Fruit fly (Drosophila melanogaster): ENCODE measurements around the gene SmB.
A peak's percentile ranks its signal among the peaks of the same experiment; 100 is the strongest.

SmB gene

DNA sequence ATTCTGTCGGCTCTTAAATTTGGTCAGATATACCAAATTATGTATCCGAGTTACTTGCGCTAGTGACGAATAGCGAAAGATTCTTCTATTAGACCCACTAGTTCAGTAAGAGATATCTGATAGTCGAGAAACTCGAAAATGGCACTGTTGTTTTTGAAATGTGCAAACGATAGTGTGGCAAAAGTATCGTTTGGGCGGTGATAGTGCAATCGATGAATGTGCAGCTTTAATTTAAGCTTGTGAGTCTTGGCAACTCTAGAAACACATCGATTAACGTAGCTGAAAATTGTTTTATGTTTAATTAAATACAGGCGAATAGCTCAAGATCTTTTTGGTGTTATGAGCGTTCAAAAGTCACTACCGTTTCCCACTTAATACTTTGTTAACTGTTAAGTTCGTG lies 10.9 kb upstream of the SmB start, which contains the start of gene STUB1:
Gene STUB1, plus strand, starts transcription at position 232 of the 400 bp plus-strand sequence.
- TF ChIP-seq Hr83 (GFP tag; optimal IDR thresholded peaks at IDR 0.05; ENCODE audit: poor library complexity, severe bottlenecking): peak; percentile 59
- no peak for TF ChIP-seq h (GFP tag; optimal IDR thresholded peaks at IDR 0.05)
- no peak for TF ChIP-seq dmrt93B (GFP tag; optimal IDR thresholded peaks at IDR 0.05)
- no peak for TF ChIP-seq psq (GFP tag; optimal IDR thresholded peaks at IDR 0.05)
- TF ChIP-seq rgr (GFP tag; optimal IDR thresholded peaks at IDR 0.05): no peak
- TF ChIP-seq Myc (optimal IDR thresholded peaks at IDR 0.05): no peak
- TF ChIP-seq Hnf4 (GFP tag; optimal IDR thresholded peaks at IDR 0.05): peak; percentile 70
- TF ChIP-seq woc (GFP tag; optimal IDR thresholded peaks at IDR 0.05): peak; percentile 17
- peak; percentile 55 for TF ChIP-seq Jra (GFP tag; optimal IDR thresholded peaks at IDR 0.05)
- TF ChIP-seq sage (GFP tag; optimal IDR thresholded peaks at IDR 0.05): no peak

DNA sequence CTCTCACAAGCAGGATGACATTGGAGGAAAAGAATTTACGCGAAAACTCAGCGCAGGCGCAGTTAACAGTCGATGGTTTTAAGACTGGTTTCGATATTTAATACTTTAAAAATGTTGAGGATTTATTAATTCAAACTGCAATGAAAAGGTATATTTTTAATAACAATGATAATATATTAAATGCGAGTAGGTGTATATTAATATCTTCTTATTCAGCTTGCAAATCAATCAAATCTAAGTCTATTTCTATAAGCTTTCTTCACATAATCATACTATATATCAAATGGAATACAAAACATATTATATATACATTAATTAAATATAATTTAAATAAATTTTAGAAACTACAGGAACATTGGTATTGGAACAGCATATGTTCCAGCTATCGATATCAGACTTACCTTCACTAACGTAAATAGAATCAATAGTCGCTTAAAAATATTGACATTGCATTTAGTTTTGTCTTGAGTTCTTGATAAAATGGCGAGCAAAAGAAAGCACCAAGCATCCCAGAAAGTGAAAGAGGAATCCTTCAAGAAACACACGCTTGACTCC lies 9.3 kb upstream of the SmB start, which contains the start of the genes TBC1D16 and holn1:
Gene TBC1D16, minus strand, starts transcription at position 51 of the 555 bp plus-strand sequence.
Gene holn1, plus strand, starts transcription at position 390 of the 555 bp plus-strand sequence.
- no peak for TF ChIP-seq Abd-B (GFP tag; optimal IDR thresholded peaks at IDR 0.05)
- TF ChIP-seq CG9705 (GFP tag; optimal IDR thresholded peaks at IDR 0.05): no peak
- no peak for TF ChIP-seq Rel (GFP tag; optimal IDR thresholded peaks at IDR 0.05)
- no peak for TF ChIP-seq Rel (tag; optimal IDR thresholded peaks at IDR 0.05)
- TF ChIP-seq psq (GFP tag; optimal IDR thresholded peaks at IDR 0.05): no peak
- TF ChIP-seq h (GFP tag; optimal IDR thresholded peaks at IDR 0.05): no peak
- TF ChIP-seq brk (GFP tag; optimal IDR thresholded peaks at IDR 0.05): no peak
- TF ChIP-seq jim (GFP tag; optimal IDR thresholded peaks at IDR 0.05): no peak
- TF ChIP-seq tai (GFP tag; optimal IDR thresholded peaks at IDR 0.05): no peak
- no peak for TF ChIP-seq br (GFP tag; optimal IDR thresholded peaks at IDR 0.05)
- TF ChIP-seq CG32264 (GFP tag; optimal IDR thresholded peaks at IDR 0.05): no peak
- no peak for TF ChIP-seq Myc (optimal IDR thresholded peaks at IDR 0.05)
- no peak for TF ChIP-seq Dfd (GFP tag; optimal IDR thresholded peaks at IDR 0.05)
- TF ChIP-seq Hr78 (GFP tag; optimal IDR thresholded peaks at IDR 0.05): no peak
- TF ChIP-seq Vsx2 (GFP tag; optimal IDR thresholded peaks at IDR 0.05; ENCODE audit: partially characterized antibody): no peak
- no peak for TF ChIP-seq Hr83 (GFP tag; optimal IDR thresholded peaks at IDR 0.05; ENCODE audit: poor library complexity, severe bottlenecking)
- no peak for TF ChIP-seq sage (GFP tag; optimal IDR thresholded peaks at IDR 0.05)
- no peak for TF ChIP-seq dsf (GFP tag; optimal IDR thresholded peaks at IDR 0.05; ENCODE audit: borderline replicate concordance)
- no peak for TF ChIP-seq Dif (GFP tag; optimal IDR thresholded peaks at IDR 0.05; ENCODE audit: partially characterized antibody)

dm6 chr2L:10430802-10431476 lies 4.5 kb upstream of the SmB start, which contains the start of the genes Bug22 and TfIIB:
Bug22 (minus strand) TSS chr2L:10430918.
TfIIB (plus strand) TSS chr2L:10431338.
- no peak for TF ChIP-seq Dif (GFP tag; optimal IDR thresholded peaks at IDR 0.05; ENCODE audit: partially characterized antibody)
- TF ChIP-seq Mio (GFP tag; optimal IDR thresholded peaks at IDR 0.05): no peak
- TF ChIP-seq sage (GFP tag; optimal IDR thresholded peaks at IDR 0.05): no peak
- no peak for TF ChIP-seq lola (GFP tag; optimal IDR thresholded peaks at IDR 0.05)
- no peak for TF ChIP-seq h (GFP tag; optimal IDR thresholded peaks at IDR 0.05)
- no peak for TF ChIP-seq Vsx2 (GFP tag; optimal IDR thresholded peaks at IDR 0.05; ENCODE audit: partially characterized antibody)
- TF ChIP-seq dmrt93B (GFP tag; optimal IDR thresholded peaks at IDR 0.05): no peak
- TF ChIP-seq tai (GFP tag; optimal IDR thresholded peaks at IDR 0.05): no peak
- peak; percentile 63 for TF ChIP-seq sv (GFP tag; optimal IDR thresholded peaks at IDR 0.05)
- no peak for TF ChIP-seq GATAd (GFP tag; optimal IDR thresholded peaks at IDR 0.05)
- TF ChIP-seq dsf (GFP tag; optimal IDR thresholded peaks at IDR 0.05; ENCODE audit: borderline replicate concordance): peak; percentile 50
- TF ChIP-seq Hr83 (GFP tag; optimal IDR thresholded peaks at IDR 0.05; ENCODE audit: poor library complexity, severe bottlenecking): peak; percentile 94
- TF ChIP-seq jim (GFP tag; optimal IDR thresholded peaks at IDR 0.05): peak; percentile 13
- TF ChIP-seq N (GFP tag; optimal IDR thresholded peaks at IDR 0.05): no peak
- no peak for TF ChIP-seq Abd-B (GFP tag; optimal IDR thresholded peaks at IDR 0.05)
- peak; percentile 62 for TF ChIP-seq psq (GFP tag; optimal IDR thresholded peaks at IDR 0.05)
- peak; percentile 69 for TF ChIP-seq OdsH (GFP tag; optimal IDR thresholded peaks at IDR 0.05)
- no peak for TF ChIP-seq brk (GFP tag; optimal IDR thresholded peaks at IDR 0.05)
- no peak for TF ChIP-seq pan (optimal IDR thresholded peaks at IDR 0.05)
- TF ChIP-seq HLH106 (tag; optimal IDR thresholded peaks at IDR 0.05): peak; percentile 65
- peak; percentile 60 for TF ChIP-seq CG9705 (GFP tag; optimal IDR thresholded peaks at IDR 0.05)
- TF ChIP-seq CG32264 (GFP tag; optimal IDR thresholded peaks at IDR 0.05): no peak
- TF ChIP-seq woc (GFP tag; optimal IDR thresholded peaks at IDR 0.05): peak; percentile 86
- no peak for TF ChIP-seq dl (GFP tag; optimal IDR thresholded peaks at IDR 0.05; ENCODE audit: insufficient read depth in 1 of 2, partially characterized antibody in 2 of 2)
- no peak for TF ChIP-seq foxo (GFP tag; optimal IDR thresholded peaks at IDR 0.05)
- TF ChIP-seq Rel (GFP tag; optimal IDR thresholded peaks at IDR 0.05): no peak
- no peak for TF ChIP-seq Rel (tag; optimal IDR thresholded peaks at IDR 0.05)
- TF ChIP-seq CrebA (GFP tag; optimal IDR thresholded peaks at IDR 0.05; ENCODE audit: borderline replicate concordance): no peak
- TF ChIP-seq br (GFP tag; optimal IDR thresholded peaks at IDR 0.05): no peak
- peak; percentile 72 for TF ChIP-seq rgr (GFP tag; optimal IDR thresholded peaks at IDR 0.05)
- TF ChIP-seq Myc (optimal IDR thresholded peaks at IDR 0.05): no peak
- no peak for TF ChIP-seq Hr78 (GFP tag; optimal IDR thresholded peaks at IDR 0.05)
- TF ChIP-seq ey (GFP tag; optimal IDR thresholded peaks at IDR 0.05): peak; percentile 70
- TF ChIP-seq Dfd (GFP tag; optimal IDR thresholded peaks at IDR 0.05): no peak
- peak; percentile 66 for TF ChIP-seq Jra (GFP tag; optimal IDR thresholded peaks at IDR 0.05)
- no peak for TF ChIP-seq fru (GFP tag; optimal IDR thresholded peaks at IDR 0.05)
- TF ChIP-seq usp (GFP tag; optimal IDR thresholded peaks at IDR 0.05): no peak
- TF ChIP-seq Hnf4 (GFP tag; optimal IDR thresholded peaks at IDR 0.05): peak; percentile 79
- no peak for TF ChIP-seq Sp1 (GFP tag; optimal IDR thresholded peaks at IDR 0.05)

Data from whole organism, wandering third instar larva.